Worm (Caenorhabditis elegans): ENCODE data around the gene dhs-25.

Gene dhs-25

DNA sequence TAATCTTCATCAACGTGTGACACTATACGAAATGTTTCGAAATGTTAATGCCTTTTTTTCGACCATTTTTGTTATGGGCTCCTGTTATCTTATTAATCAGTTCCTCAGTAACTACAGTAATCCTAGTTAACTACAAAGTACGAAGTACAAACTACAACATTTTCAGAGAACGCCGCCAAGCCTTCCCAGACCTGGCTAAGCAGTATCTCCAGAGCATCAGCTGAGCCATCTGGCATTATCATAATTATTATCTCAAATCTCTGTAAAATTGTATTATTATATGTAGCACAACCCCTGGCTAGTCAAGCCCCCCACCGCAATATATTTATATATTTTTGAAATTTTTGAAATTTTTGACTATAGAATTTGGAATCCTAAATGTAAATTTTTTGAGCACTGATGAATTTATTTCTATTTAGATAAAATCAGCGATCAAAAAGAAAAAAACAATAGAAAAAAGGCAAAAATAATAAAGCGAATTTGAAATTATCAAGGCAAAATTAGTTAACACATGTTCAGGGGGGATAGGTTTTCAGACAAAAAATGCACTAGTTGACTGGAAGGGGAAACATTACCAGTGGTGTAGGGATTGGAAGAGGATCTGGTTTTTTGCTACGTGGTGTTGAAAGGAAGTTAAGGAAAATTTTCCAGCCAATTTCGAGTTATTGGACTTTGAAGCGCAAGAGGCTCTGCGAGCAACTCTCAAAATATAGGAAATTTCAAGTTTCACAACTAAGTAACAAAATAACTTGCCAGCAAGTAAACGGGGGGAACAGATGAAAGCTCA is 34.3 kb upstream of the dhs-25 start:
- TF ChIP-seq lin-35 (GFP tag; optimal IDR thresholded peaks at IDR 0.05) (no peak), grh-1 (GFP tag; IDR thresholded peaks at IDR 0.05) (no peak), lin-14 (GFP tag; optimal IDR thresholded peaks at IDR 0.05) (no peak), ceh-8 (GFP tag; optimal IDR thresholded peaks at IDR 0.05) (no peak), lsy-2 (tag; optimal IDR thresholded peaks at IDR 0.05) (peak in 1 of 2 experiments; percentile 20), swsn-7 (tag; optimal IDR thresholded peaks at IDR 0.05) (no peak), ceh-82 (tag; optimal IDR thresholded peaks at IDR 0.05) (no peak), ama-1 (optimal IDR thresholded peaks at IDR 0.05) (peak; percentile 59), aly-2 (tag; optimal IDR thresholded peaks at IDR 0.05) (peak; percentile 15), unc-98 (GFP tag; IDR thresholded peaks at IDR 0.05) (no peak), F16B12.6 (tag; optimal IDR thresholded peaks at IDR 0.05) (no peak), C16A3.4 (tag; optimal IDR thresholded peaks at IDR 0.05) (no peak), ceh-88 (GFP tag; IDR thresholded peaks at IDR 0.05) (no peak), fkh-8 (tag; optimal IDR thresholded peaks at IDR 0.05) (no peak), irx-1 (tag; optimal IDR thresholded peaks at IDR 0.05) (no peak), ztf-4 (tag; optimal IDR thresholded peaks at IDR 0.05) (peak; percentile 2), nhr-85 (tag) (peak; percentile 65)

DNA sequence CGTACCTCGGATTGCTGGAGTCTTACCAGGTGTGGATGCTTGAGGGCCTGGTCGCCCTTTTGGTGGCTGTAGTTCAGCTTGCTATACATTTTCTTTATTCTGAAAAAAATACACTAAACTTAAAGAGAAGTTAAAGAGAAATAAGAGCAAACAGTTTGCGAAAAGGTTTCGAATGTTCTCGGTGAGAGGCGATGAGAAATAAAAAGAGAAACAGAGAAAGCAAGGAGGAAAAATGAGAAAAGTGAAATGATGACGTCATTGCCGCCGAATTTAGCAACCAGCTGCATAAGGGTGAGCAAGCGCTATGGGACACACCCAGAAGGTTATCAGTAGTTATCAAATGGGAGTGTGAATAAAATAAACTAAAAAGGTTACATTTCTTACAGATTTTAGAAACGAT is 32.6 kb upstream of the dhs-25 start, which contains the start of gene cebp-1:
cebp-1 (minus strand) TSS at position 99 of the 400 bp plus-strand sequence.
- TF ChIP-seq pag-3 (tag; optimal IDR thresholded peaks at IDR 0.05; ENCODE audit: borderline replicate concordance, insufficient read depth) (no peak), mdl-1 (tag; optimal IDR thresholded peaks at IDR 0.05) (no peak), unc-62 (GFP tag; optimal IDR thresholded peaks at IDR 0.05) (no peak), C16A3.4 (tag; optimal IDR thresholded peaks at IDR 0.05) (no peak), C34B4.2 (tag; optimal IDR thresholded peaks at IDR 0.05) (no peak), lsy-2 (tag; optimal IDR thresholded peaks at IDR 0.05) (no peak), nhr-71 (tag; optimal IDR thresholded peaks at IDR 0.05) (peak; percentile 19), lin-35 (GFP tag; optimal IDR thresholded peaks at IDR 0.05) (peak in 1 of 2 experiments; percentile 0), egl-13 (tag; optimal IDR thresholded peaks at IDR 0.05) (no peak), ces-1 (GFP tag; optimal IDR thresholded peaks at IDR 0.05) (no peak), vab-15 (tag; optimal IDR thresholded peaks at IDR 0.05) (no peak), F16B12.6 (tag; optimal IDR thresholded peaks at IDR 0.05) (no peak), tlp-1 (tag; optimal IDR thresholded peaks at IDR 0.05) (no peak), skn-1 (tag; optimal IDR thresholded peaks at IDR 0.05) (peak; percentile 39), nhr-85 (tag) (no peak), nhr-20 (tag; optimal IDR thresholded peaks at IDR 0.05) (no peak), alr-1 (tag; optimal IDR thresholded peaks at IDR 0.05; ENCODE audit: borderline replicate concordance) (no peak), mep-1 (tag; optimal IDR thresholded peaks at IDR 0.05) (peak; percentile 46), irx-1 (tag; optimal IDR thresholded peaks at IDR 0.05) (no peak), ceh-82 (tag; optimal IDR thresholded peaks at IDR 0.05) (no peak), nhr-84 (tag; optimal IDR thresholded peaks at IDR 0.05) (no peak), nhr-237 (tag; optimal IDR thresholded peaks at IDR 0.05) (no peak), blmp-1 (tag; optimal IDR thresholded peaks at IDR 0.05) (peak; percentile 89), lin-14 (GFP tag; optimal IDR thresholded peaks at IDR 0.05) (no peak), efl-1 (optimal IDR thresholded peaks at IDR 0.05) (no peak), efl-1 (GFP tag; optimal IDR thresholded peaks at IDR 0.05 in 1 of 2) (peak in 1 of 2 experiments; percentile 69), elt-2 (tag; optimal IDR thresholded peaks at IDR 0.05) (peak; percentile 21), jun-1 (tag; optimal IDR thresholded peaks at IDR 0.05) (no peak), ceh-63 (GFP tag; optimal IDR thresholded peaks at IDR 0.05) (no peak), swsn-7 (tag; optimal IDR thresholded peaks at IDR 0.05) (no peak), hlh-17 (GFP tag; optimal IDR thresholded peaks at IDR 0.05; ENCODE audit: borderline replicate concordance) (no peak), pqm-1 (tag; optimal IDR thresholded peaks at IDR 0.05) (no peak), ztf-4 (tag; optimal IDR thresholded peaks at IDR 0.05) (peak; percentile 22), nhr-19 (GFP tag; conservative IDR thresholded peaks at IDR 0.05) (0 out of 2 replicates have a peak, but pooled peaks have one; percentile 2), fos-1 (tag; optimal IDR thresholded peaks at IDR 0.05) (no peak), rnt-1 (tag; optimal IDR thresholded peaks at IDR 0.05) (peak; percentile 10), hlh-4 (tag; optimal IDR thresholded peaks at IDR 0.05) (no peak), mef-2 (tag; optimal IDR thresholded peaks at IDR 0.05) (peak; percentile 59), dpl-1 (GFP tag; optimal IDR thresholded peaks at IDR 0.05) (no peak)
